Fruit fly (Drosophila melanogaster): ENCODE results near the gene CG13384.

DNA sequence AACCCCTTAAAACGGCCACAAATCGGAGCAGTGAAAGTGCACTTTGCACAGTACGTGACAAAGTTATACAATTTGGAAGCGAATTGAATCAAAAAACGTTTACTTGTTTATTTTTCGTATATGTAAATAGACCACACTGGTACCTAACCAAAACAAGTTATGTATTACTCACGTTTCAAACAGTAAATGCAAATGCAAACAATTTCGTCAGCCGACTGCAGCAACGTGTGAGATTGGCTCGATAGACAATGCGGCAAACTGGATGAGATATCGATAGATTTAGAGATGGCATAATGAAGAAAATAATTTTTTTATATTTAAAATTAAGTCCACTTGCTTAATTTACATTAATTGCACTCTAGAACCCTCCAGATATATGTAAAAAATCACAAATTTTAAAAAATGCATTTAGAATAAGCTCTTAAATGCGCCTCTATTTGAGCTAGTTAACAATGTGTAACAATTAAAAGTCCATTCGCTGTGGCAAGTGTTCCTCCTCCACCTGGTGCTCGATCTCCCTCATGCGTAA is 2.7 kb upstream of the CG13384 start, which contains the start of gene AlaRS:
- TF ChIP-seq CG8478 (optimal IDR thresholded peaks at IDR 0.05): no peak
- no peak for TF ChIP-seq EcR (GFP tag; optimal IDR thresholded peaks at IDR 0.05)
- TF ChIP-seq psq (optimal IDR thresholded peaks at IDR 0.05): no peak

All from whole organism.